Worm (Caenorhabditis elegans): ENCODE measurements around the gene nap-1.

The nap-1 gene

ce11 chrIV:8379278-8379677, at the start of gene nap-1:
Gene nap-1 (minus strand): TSS chrIV:8379319.
- TF ChIP-seq pag-3 (tag; optimal IDR thresholded peaks at IDR 0.05; ENCODE audit: borderline replicate concordance, insufficient read depth): no peak
- TF ChIP-seq nhr-11 (tag; optimal IDR thresholded peaks at IDR 0.05): no peak
- no peak for TF ChIP-seq ceh-63 (GFP tag; optimal IDR thresholded peaks at IDR 0.05)
- peak; percentile 41 for TF ChIP-seq pqm-1 (tag; optimal IDR thresholded peaks at IDR 0.05)
- peak in 1 of 2 experiments; percentile 58 for TF ChIP-seq mdl-1 (tag; optimal IDR thresholded peaks at IDR 0.05)
- TF ChIP-seq sptf-1 (tag; optimal IDR thresholded peaks at IDR 0.05): no peak
- TF ChIP-seq C34B4.2 (tag; optimal IDR thresholded peaks at IDR 0.05): no peak
- TF ChIP-seq lin-13 (GFP tag; optimal IDR thresholded peaks at IDR 0.05): peak; percentile 81
- no peak for TF ChIP-seq zip-4 (GFP tag; optimal IDR thresholded peaks at IDR 0.05)
- no peak; the same call in 1 of the 2 replicates for TF ChIP-seq ceh-88 (GFP tag; IDR thresholded peaks at IDR 0.05)
- TF ChIP-seq lin-39 (tag; optimal IDR thresholded peaks at IDR 0.05): no peak
- TF ChIP-seq nhr-237 (tag; optimal IDR thresholded peaks at IDR 0.05): peak; percentile 15
- TF ChIP-seq sup-37 (GFP tag; optimal IDR thresholded peaks at IDR 0.05): no peak
- peak; percentile 76 for TF ChIP-seq nhr-19 (GFP tag; conservative IDR thresholded peaks at IDR 0.05)
- peak; percentile 59 to 78 (median 72) for TF ChIP-seq dpl-1 (GFP tag; optimal IDR thresholded peaks at IDR 0.05)
- peak; percentile 66 for TF ChIP-seq tbx-2 (tag; optimal IDR thresholded peaks at IDR 0.05)
- TF ChIP-seq C16A3.4 (tag; optimal IDR thresholded peaks at IDR 0.05): peak; percentile 88
- TF ChIP-seq vab-15 (tag; optimal IDR thresholded peaks at IDR 0.05): no peak
- TF ChIP-seq nhr-71 (tag; optimal IDR thresholded peaks at IDR 0.05): peak; percentile 85
- TF ChIP-seq ces-1 (GFP tag; optimal IDR thresholded peaks at IDR 0.05): no peak
- TF ChIP-seq nhr-77 (tag; optimal IDR thresholded peaks at IDR 0.05): peak; percentile 61
- TF ChIP-seq lir-3 (tag; optimal IDR thresholded peaks at IDR 0.05; ENCODE audit: poor library complexity): peak; percentile 21
- peak; percentile 79 for TF ChIP-seq nhr-20 (tag; optimal IDR thresholded peaks at IDR 0.05)
- TF ChIP-seq elt-3 (tag; optimal IDR thresholded peaks at IDR 0.05): peak in 2 of 6 experiments; percentile 21 to 78
- no peak for TF ChIP-seq mef-2 (tag; optimal IDR thresholded peaks at IDR 0.05)
- peak; percentile 59 for TF ChIP-seq isw-1 (GFP tag; IDR thresholded peaks at IDR 0.05)
- TF ChIP-seq ceh-82 (tag; optimal IDR thresholded peaks at IDR 0.05): peak; percentile 65 to 86 (median 78)
- no peak for TF ChIP-seq pax-3 (tag; optimal IDR thresholded peaks at IDR 0.05)
- no peak for TF ChIP-seq fkh-4 (tag; optimal IDR thresholded peaks at IDR 0.05; ENCODE audit: borderline replicate concordance)
- peak; percentile 81 for TF ChIP-seq efl-1 (optimal IDR thresholded peaks at IDR 0.05)
- peak; percentile 70 to 97 for TF ChIP-seq efl-1 (GFP tag; optimal IDR thresholded peaks at IDR 0.05 in 1 of 2)
- no peak for TF ChIP-seq fkh-10 (GFP tag; optimal IDR thresholded peaks at IDR 0.05)
- peak; percentile 69 for TF ChIP-seq swsn-7 (tag; optimal IDR thresholded peaks at IDR 0.05)
- TF ChIP-seq fkh-8 (tag; optimal IDR thresholded peaks at IDR 0.05): peak; percentile 69
- no peak for TF ChIP-seq grh-1 (GFP tag; IDR thresholded peaks at IDR 0.05)
- TF ChIP-seq fos-1 (tag; optimal IDR thresholded peaks at IDR 0.05): peak; percentile 45
- TF ChIP-seq zag-1 (tag; optimal IDR thresholded peaks at IDR 0.05): no peak
- no peak for TF ChIP-seq alr-1 (tag; optimal IDR thresholded peaks at IDR 0.05; ENCODE audit: borderline replicate concordance)
- TF ChIP-seq blmp-1 (tag; optimal IDR thresholded peaks at IDR 0.05): peak; percentile 77
- TF ChIP-seq F16B12.6 (tag; optimal IDR thresholded peaks at IDR 0.05): peak; percentile 47
- TF ChIP-seq nhr-84 (tag; optimal IDR thresholded peaks at IDR 0.05): no peak
- peak; percentile 48 for TF ChIP-seq dsc-1 (tag; optimal IDR thresholded peaks at IDR 0.05)
- no peak for TF ChIP-seq hlh-4 (tag; optimal IDR thresholded peaks at IDR 0.05)
- peak; percentile 9 for TF ChIP-seq jun-1 (tag; optimal IDR thresholded peaks at IDR 0.05)
- peak; percentile 77 to 85 for TF ChIP-seq lin-35 (GFP tag; optimal IDR thresholded peaks at IDR 0.05)
- TF ChIP-seq snu-23 (GFP tag; optimal IDR thresholded peaks at IDR 0.05): peak; percentile 87
- TF ChIP-seq ztf-4 (tag; optimal IDR thresholded peaks at IDR 0.05): no peak
- TF ChIP-seq nhr-85 (tag): peak; percentile 71
- TF ChIP-seq hlh-17 (GFP tag; optimal IDR thresholded peaks at IDR 0.05; ENCODE audit: borderline replicate concordance): no peak
- no peak for TF ChIP-seq irx-1 (tag; optimal IDR thresholded peaks at IDR 0.05)
- TF ChIP-seq aly-2 (tag; optimal IDR thresholded peaks at IDR 0.05): no peak
- no peak for TF ChIP-seq C04F5.9 (tag; optimal IDR thresholded peaks at IDR 0.05)
- TF ChIP-seq xbp-1 (tag; optimal IDR thresholded peaks at IDR 0.05): peak; percentile 71
